Fruit fly (Drosophila melanogaster) whole organism, embryonic: ENCODE results near the gene CG32260.

Experiments
- CG1024 ChIP-seq: fragments of 200-800 bp; sonication (Bioruptor generic); IDR thresholded peaks from 2 replicates; pipeline ENCODE4 v1.3.6; 2022; ENCODE audit warnings: missing biosample characterization, missing genetic modification characterization
- CG13287 ChIP-seq: fragments of 200-800 bp; sonication (Bioruptor generic); IDR thresholded peaks from 2 replicates; pipeline ENCODE4 v1.3.6; 2022; ENCODE audit warnings: missing biosample characterization, missing genetic modification characterization; ENCODE audit not compliant: partially characterized antibody
- CG15011 ChIP-seq: fragments of 200-800 bp; sonication (Bioruptor generic); optimal IDR thresholded peaks from 3 replicates; lab custom pipeline; 2018; ENCODE audit warnings: missing biosample characterization, mild to moderate bottlenecking, missing genetic modification characterization
- CG15514 ChIP-seq: fragments of 200-800 bp; sonication (Bioruptor generic); optimal IDR thresholded peaks from 3 replicates; lab custom pipeline; 2017; ENCODE audit warnings: missing biosample characterization, missing genetic modification characterization, mild to moderate bottlenecking, moderate library complexity, missing genetic modification reagents
- CG2120 ChIP-seq: fragments of 200-800 bp; sonication (Bioruptor generic); optimal IDR thresholded peaks from 3 replicates; lab custom pipeline; 2016; ENCODE audit warnings: missing biosample characterization, missing genetic modification characterization
- CG2889 ChIP-seq: fragments of 200-800 bp; sonication (Bioruptor generic); IDR thresholded peaks from 3 replicates; pipeline ENCODE4 v1.3.6; 2022; ENCODE audit warnings: missing biosample characterization, missing genetic modification characterization
- CG32532 ChIP-seq: fragments of 200-800 bp; sonication (Bioruptor generic); IDR thresholded peaks from 2 replicates; pipeline ENCODE4 v1.3.6; 2022; ENCODE audit warnings: missing biosample characterization, missing genetic modification characterization
- CG34376 ChIP-seq: fragments of 200-800 bp; sonication (Bioruptor generic); optimal IDR thresholded peaks from 2 replicates; lab custom pipeline; 2018; ENCODE audit warnings: missing biosample characterization, mild to moderate bottlenecking, missing genetic modification characterization
- CG34422 ChIP-seq: fragments of 200-800 bp; sonication (Bioruptor generic); IDR thresholded peaks from 3 replicates; pipeline ENCODE4 v1.3.6; 2022; ENCODE audit warnings: missing biosample characterization, missing genetic modification characterization
- CG3995 ChIP-seq: fragments of 200-800 bp; sonication (Bioruptor generic); optimal IDR thresholded peaks from 3 replicates; lab custom pipeline; 2016; ENCODE audit warnings: missing biosample characterization, missing genetic modification characterization
- CG9932 ChIP-seq: fragments of 200-800 bp; sonication (Bioruptor generic); IDR thresholded peaks from 2 replicates; pipeline ENCODE4 v1.3.6; 2022; ENCODE audit warnings: missing biosample characterization, missing genetic modification characterization
- CHES-1-like ChIP-seq: fragments of 200-800 bp; sonication (Bioruptor generic); optimal IDR thresholded peaks from 2 replicates; lab custom pipeline; 2016; ENCODE audit warnings: missing biosample characterization, missing genetic modification characterization
- D19B ChIP-seq: fragments of 200-800 bp; sonication (Bioruptor generic); optimal IDR thresholded peaks from 2 replicates; lab custom pipeline; 2017; ENCODE audit warnings: missing biosample characterization, mild to moderate bottlenecking, missing genetic modification characterization
- Deaf1 ChIP-seq: fragments of 200-800 bp; optimal IDR thresholded peaks from 3 replicates; lab custom pipeline; 2019; ENCODE audit warnings: missing biosample characterization, mild to moderate bottlenecking, missing genetic modification characterization, moderate library complexity
- Doc3 ChIP-seq: fragments of 200-800 bp; sonication (Bioruptor generic); IDR thresholded peaks from 3 replicates; pipeline ENCODE4 v1.3.6; 2022; ENCODE audit warnings: missing biosample characterization, missing genetic modification characterization; ENCODE audit not compliant: partially characterized antibody
- HmgD ChIP-seq: fragments of 200-800 bp; sonication (Bioruptor generic); optimal IDR thresholded peaks from 3 replicates; lab custom pipeline; 2016; ENCODE audit warnings: missing biosample characterization, missing genetic modification characterization
- Med ChIP-seq: fragments of 200-800 bp; sonication (Bioruptor generic); peaks from one replicate; lab custom pipeline; 2016; ENCODE audit warnings: missing biosample characterization, missing genetic modification characterization, mild to moderate bottlenecking, inconsistent platforms, moderate library complexity
- Mes4 ChIP-seq: fragments of 200-800 bp; sonication (Bioruptor generic); optimal IDR thresholded peaks from 2 replicates; lab custom pipeline; 2016; ENCODE audit warnings: missing biosample characterization, missing genetic modification characterization
- Nf-YB ChIP-seq: fragments of 200-800 bp; sonication (Bioruptor generic); optimal IDR thresholded peaks from 3 replicates; lab custom pipeline; 2019; ENCODE audit warnings: missing biosample characterization, mild to moderate bottlenecking, missing genetic modification characterization, moderate library complexity
- Oli ChIP-seq: fragments of 200-800 bp; sonication (Bioruptor generic); optimal IDR thresholded peaks from 2 replicates; lab custom pipeline; 2018; ENCODE audit warnings: missing biosample characterization, mild to moderate bottlenecking, missing genetic modification characterization, moderate library complexity
- Rfx ChIP-seq: fragments of 200-800 bp; sonication (Bioruptor generic); IDR thresholded peaks from 2 replicates; pipeline ENCODE4 v1.3.6; 2022; ENCODE audit warnings: missing biosample characterization, missing genetic modification characterization
- Side ChIP-seq: fragments of 200-800 bp; sonication (Bioruptor generic); optimal IDR thresholded peaks from 2 replicates; lab custom pipeline; 2016; ENCODE audit warnings: missing biosample characterization, missing genetic modification characterization
- Xbp1 ChIP-seq: fragments of 200-800 bp; sonication (Bioruptor generic); optimal IDR thresholded peaks from 3 replicates; lab custom pipeline; 2016; ENCODE audit warnings: missing biosample characterization, mild to moderate bottlenecking, missing genetic modification characterization
- amos ChIP-seq: fragments of 200-800 bp; sonication (Bioruptor generic); IDR thresholded peaks from 2 replicates; pipeline ENCODE4 v1.3.6; 2022; ENCODE audit warnings: missing biosample characterization, missing genetic modification characterization; ENCODE audit not compliant: partially characterized antibody
- bigmax ChIP-seq: fragments of 200-800 bp; sonication (Bioruptor generic); optimal IDR thresholded peaks from 2 replicates; lab custom pipeline; 2018; ENCODE audit warnings: missing biosample characterization, mild to moderate bottlenecking, missing genetic modification characterization
- bowl ChIP-seq: fragments of 200-800 bp; sonication (Bioruptor generic); IDR thresholded peaks from 2 replicates; pipeline ENCODE4 v1.3.6; 2022; ENCODE audit warnings: missing biosample characterization, missing genetic modification characterization
- bsh ChIP-seq, 2 experiments: fragments of 200-800 bp; sonication (Bioruptor generic); optimal IDR thresholded peaks; 2 replicates each; lab custom pipeline; 2017 to 2018; ENCODE audit warnings: mild to moderate bottlenecking in 2 of 2, missing biosample characterization in 2 of 2, missing genetic modification characterization in 2 of 2, moderate library complexity in 1 of 2
- caup ChIP-seq: fragments of 200-800 bp; sonication (Bioruptor generic); optimal IDR thresholded peaks from 3 replicates; lab custom pipeline; 2017; ENCODE audit warnings: missing biosample characterization, mild to moderate bottlenecking, missing genetic modification characterization, moderate library complexity; ENCODE audit not compliant: severe bottlenecking
- cg ChIP-seq: fragments of 200-800 bp; sonication (Bioruptor generic); optimal IDR thresholded peaks from 3 replicates; lab custom pipeline; 2019; ENCODE audit warnings: missing biosample characterization, mild to moderate bottlenecking, missing genetic modification characterization, moderate library complexity
- chinmo ChIP-seq: fragments of 200-800 bp; sonication (Bioruptor generic); IDR thresholded peaks from 4 replicates; pipeline ENCODE4 v1.3.6; 2022; ENCODE audit warnings: missing biosample characterization, missing genetic modification characterization; ENCODE audit not compliant: partially characterized antibody
- danr ChIP-seq: fragments of 200-800 bp; sonication (Bioruptor generic); IDR thresholded peaks from 2 replicates; pipeline ENCODE4 v1.3.6; 2022; ENCODE audit warnings: missing biosample characterization, missing genetic modification characterization
- dpn ChIP-seq, 2 experiments: fragments of 200-800 bp; sonication (Bioruptor generic); optimal IDR thresholded peaks; 3 replicates each; lab custom pipeline; 2016; ENCODE audit warnings: missing biosample characterization in 2 of 2, missing genetic modification characterization in 2 of 2
- exex ChIP-seq: fragments of 200-800 bp; sonication (Bioruptor generic); optimal IDR thresholded peaks from 4 replicates; lab custom pipeline; 2018; ENCODE audit warnings: missing biosample characterization, mild to moderate bottlenecking, missing genetic modification characterization, moderate library complexity
- ham ChIP-seq: fragments of 200-800 bp; sonication (Bioruptor generic); IDR thresholded peaks from 2 replicates; pipeline ENCODE4 v1.3.6; 2022; ENCODE audit warnings: missing biosample characterization, missing genetic modification characterization
- hb ChIP-seq: fragments of 200-800 bp; sonication (Bioruptor generic); IDR thresholded peaks from 3 replicates; pipeline ENCODE4 v1.3.6; 2022; ENCODE audit warnings: missing biosample characterization, missing genetic modification characterization; ENCODE audit not compliant: partially characterized antibody
- knrl ChIP-seq: fragments of 200-800 bp; sonication (Bioruptor generic); IDR thresholded peaks from 3 replicates; pipeline ENCODE4 v1.3.6; 2022; ENCODE audit warnings: missing biosample characterization, missing genetic modification characterization; ENCODE audit not compliant: partially characterized antibody
- mam ChIP-seq: fragments of 200-800 bp; sonication (Bioruptor generic); optimal IDR thresholded peaks from 3 replicates; lab custom pipeline; 2016; ENCODE audit warnings: missing biosample characterization, missing genetic modification characterization
- nom ChIP-seq: fragments of 200-800 bp; sonication (Bioruptor generic); optimal IDR thresholded peaks from 2 replicates; lab custom pipeline; 2017; ENCODE audit warnings: missing biosample characterization, missing genetic modification characterization, mild to moderate bottlenecking, moderate library complexity, missing genetic modification reagents
- phol ChIP-seq: fragments of 200-800 bp; sonication (Bioruptor generic); optimal IDR thresholded peaks from 3 replicates; lab custom pipeline; 2018; ENCODE audit warnings: missing biosample characterization, mild to moderate bottlenecking, missing genetic modification characterization, moderate library complexity
- slbo ChIP-seq: fragments of 200-800 bp; sonication (Bioruptor generic); IDR thresholded peaks from 2 replicates; pipeline ENCODE4 v1.3.6; 2022; ENCODE audit warnings: missing biosample characterization, missing genetic modification characterization
- unc-4 ChIP-seq: fragments of 200-800 bp; sonication (Bioruptor generic); IDR thresholded peaks from 2 replicates; pipeline ENCODE4 v1.3.6; 2022; ENCODE audit warnings: missing biosample characterization, missing genetic modification characterization; ENCODE audit not compliant: partially characterized antibody
- vfl ChIP-seq: fragments of 200-800 bp; sonication (Bioruptor generic); optimal IDR thresholded peaks from 2 replicates; lab custom pipeline; 2016; ENCODE audit warnings: missing biosample characterization, missing genetic modification characterization
- vvl ChIP-seq: fragments of 200-800 bp; sonication (Bioruptor generic); IDR thresholded peaks from 2 replicates; pipeline ENCODE4 v1.3.6; 2022; ENCODE audit warnings: missing biosample characterization, missing genetic modification characterization

The CG32260 gene

DNA sequence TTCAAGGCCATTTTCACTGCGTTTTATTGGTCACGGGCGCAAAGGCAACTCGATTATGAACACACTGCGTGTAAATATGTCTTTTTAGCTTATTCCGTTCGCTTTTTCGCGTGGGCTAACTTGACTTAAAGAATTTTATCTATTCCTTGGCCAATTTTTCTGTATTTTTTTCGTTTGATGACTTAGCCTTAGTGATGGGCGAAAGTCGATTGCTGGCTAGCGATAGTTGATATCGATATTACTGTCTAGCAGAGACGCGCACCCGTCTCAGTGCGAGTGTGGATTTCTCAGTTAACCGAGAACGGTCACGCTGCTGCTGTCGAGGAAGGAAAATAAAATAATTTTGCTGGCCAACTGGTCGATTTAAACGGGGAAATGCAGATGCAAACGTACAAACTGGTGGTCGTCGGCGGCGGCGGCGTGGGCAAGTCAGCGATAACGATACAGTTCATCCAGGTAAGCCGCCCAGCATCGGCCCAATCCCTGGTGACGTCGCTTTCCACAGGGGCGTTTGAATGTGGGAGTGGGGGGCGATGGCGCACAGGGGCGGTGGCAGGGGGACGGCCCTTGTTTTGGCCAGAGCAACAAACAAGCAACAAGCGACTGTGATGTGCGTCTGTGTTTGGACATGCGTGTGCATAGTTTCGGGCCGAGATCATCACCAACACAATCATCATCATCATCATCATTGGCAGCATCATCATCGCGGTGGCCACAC, 3.2 kb upstream of the CG32260 start, which contains the start of the genes Rop and Ras64B (continued):
- TF ChIP-seq vfl (GFP tag; lab: Kevin White, UChicago) (no peak), CHES-1-like (GFP tag; lab: Kevin White, UChicago) (peak; percentile 75), dpn (GFP tag; optimal IDR thresholded peaks at IDR 0.05; lab: Kevin White, UChicago) (peak in 1 of 2 experiments; percentile 21), Mes4 (GFP tag; lab: Kevin White, UChicago) (no peak), bsh (GFP tag; optimal IDR thresholded peaks at IDR 0.05; lab: Kevin White, UChicago) (no peak), HmgD (peak; percentile 75), Xbp1 (GFP tag; lab: Kevin White, UChicago) (peak; percentile 17), CG32532 (GFP tag; lab: Robert Waterston, UW) (peak; percentile 41; the same call in 1 of the 2 replicates), cg (GFP tag; lab: Kevin White, UChicago) (peak; percentile 35), danr (no peak), D19B (GFP tag; lab: Kevin White, UChicago) (no peak), knrl (peak; percentile 82), slbo (GFP tag; lab: Robert Waterston, UW) (peak; percentile 13; the same call in 1 of the 2 replicates), Oli (tag; lab: Kevin White, UChicago) (no peak), Nf-YB (peak; percentile 35), CG34422 (GFP tag; lab: Robert Waterston, UW) (peak; percentile 57; the same call in 2 of the 3 replicates), CG2120 (peak; percentile 47), CG15514 (GFP tag; lab: Kevin White, UChicago) (peak; percentile 79), Doc3 (peak; percentile 28; the same call in 2 of the 3 replicates), phol (tag; lab: Kevin White, UChicago) (peak; percentile 62), exex (no peak), bigmax (GFP tag; lab: Kevin White, UChicago) (no peak)

- TF ChIP-seq hb (GFP tag; lab: Robert Waterston, UW) = no peak
- no peak for TF ChIP-seq CG15011
These were observed 997 bp upstream of the CG32260 start, which contains the start of gene Akh for dm6 chr3L:4141167-4141566. Gene Akh, plus strand, starts transcription at chr3L:4141467.

- no peak for TF ChIP-seq Side (GFP tag; lab: Kevin White, UChicago)
- TF ChIP-seq amos (GFP tag; lab: Robert Waterston, UW) = no peak
- 0 out of 4 replicates have a peak, but pooled peaks have one; percentile 24 for TF ChIP-seq chinmo (GFP tag; lab: Robert Waterston, UW)
- no peak for TF ChIP-seq CG9932 (GFP tag; lab: Robert Waterston, UW)
These were observed 3.1 kb downstream of the CG32260 start for dm6 chr3L:4145229-4145628.

DNA sequence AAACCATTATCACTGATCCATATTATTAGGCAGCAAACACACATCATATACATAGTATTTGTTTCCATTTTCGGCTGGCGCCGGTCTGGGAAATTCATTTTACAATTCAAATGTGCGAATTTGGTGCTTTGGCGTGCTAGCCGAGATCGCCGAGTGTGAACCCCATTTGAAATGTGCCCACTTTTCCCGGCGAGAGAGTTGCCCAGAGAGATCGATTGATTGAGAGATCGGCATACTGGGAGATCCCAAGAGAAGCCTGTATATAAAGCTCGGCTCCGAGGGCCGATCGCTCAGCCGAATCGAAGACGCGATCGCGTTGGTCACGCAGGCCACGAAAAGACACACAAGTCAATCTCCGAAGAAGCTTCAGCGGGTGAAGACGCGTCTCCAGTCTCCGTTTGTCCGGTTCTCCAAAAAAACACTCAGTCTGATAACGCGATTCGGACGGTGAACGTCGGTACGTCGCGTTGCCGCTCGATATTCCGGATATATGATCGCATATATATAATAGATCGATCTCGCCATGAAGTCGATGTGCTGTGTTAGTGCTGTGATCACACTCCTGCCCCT, 6.3 kb downstream of the CG32260 start, which contains the start of gene CG1299:
TSS of gene CG1299 (plus strand) at position 291 of the 570 bp plus-strand sequence.
- TF ChIP-seq CG3995 (GFP tag; lab: Kevin White, UChicago) = peak; percentile 28
- TF ChIP-seq CG1024 (GFP tag; lab: Robert Waterston, UW) = no peak
- TF ChIP-seq nom (GFP tag; lab: Kevin White, UChicago) = peak; percentile 38
- 0 out of 2 replicates have a peak, but pooled peaks have one; percentile 17 for TF ChIP-seq unc-4 (GFP tag; lab: Robert Waterston, UW)
- TF ChIP-seq Deaf1 = peak; percentile 92
- no peak for TF ChIP-seq mam
- 0 out of 2 replicates have a peak, but pooled peaks have one; percentile 21 for TF ChIP-seq vvl (GFP tag; lab: Robert Waterston, UW)
- no peak for TF ChIP-seq bowl (GFP tag; lab: Robert Waterston, UW)
- TF ChIP-seq Rfx (GFP tag; lab: Robert Waterston, UW) = peak; percentile 36; the same call in 1 of the 2 replicates
- no peak for TF ChIP-seq CG2889 (GFP tag; lab: Robert Waterston, UW)
- TF ChIP-seq amos (GFP tag; lab: Robert Waterston, UW) = peak; percentile 13; the same call in 1 of the 2 replicates
- TF ChIP-seq ham = 0 out of 2 replicates have a peak, but pooled peaks have one; percentile 31
- TF ChIP-seq CG13287 (GFP tag; lab: Robert Waterston, UW) = peak; percentile 12; the same call in 1 of the 2 replicates
- TF ChIP-seq Med (GFP tag; lab: Kevin White, UChicago) = peak; percentile 73
- no peak for TF ChIP-seq caup (GFP tag; lab: Kevin White, UChicago)
- no peak for TF ChIP-seq CG34376 (GFP tag; lab: Kevin White, UChicago)
